Fruit fly (Drosophila melanogaster): ENCODE measurements around the gene pinta.
A peak's percentile ranks its signal among the peaks of the same experiment; 100 is the strongest.

Gene pinta

DNA sequence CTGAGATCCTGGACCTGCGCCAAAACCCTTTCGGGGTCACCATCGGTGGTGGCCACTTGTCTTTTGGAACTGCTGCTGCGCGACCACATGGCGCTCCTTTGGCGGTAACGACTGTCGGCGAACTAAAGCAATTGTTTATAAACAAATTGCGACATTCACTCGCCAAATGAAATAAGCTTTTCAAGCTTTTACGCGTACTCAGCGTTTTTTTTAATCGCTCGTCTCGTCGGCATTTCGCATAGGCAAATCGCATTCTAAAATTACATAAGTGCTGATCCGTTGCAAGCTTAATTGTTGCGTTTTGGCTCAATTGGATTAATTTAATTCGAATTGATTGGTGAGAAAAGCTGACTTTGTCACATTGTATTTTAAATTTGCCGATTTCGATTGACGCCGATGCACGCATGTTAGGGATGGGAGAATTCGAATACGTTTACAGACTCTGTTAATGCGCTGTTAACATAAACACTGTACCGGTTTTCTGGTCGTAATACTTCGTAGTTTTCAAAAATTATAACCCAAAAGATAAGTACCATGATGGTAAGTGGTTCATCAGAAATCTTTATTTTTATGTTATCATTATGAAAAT, at the start of gene pinta:
Gene pinta, minus strand, starts transcription at position 328 of the 589 bp plus-strand sequence.
- no peak for TF ChIP-seq CG8089 (GFP tag; optimal IDR thresholded peaks at IDR 0.05)
- TF ChIP-seq CG4730 (GFP tag; IDR thresholded peaks at IDR 0.05): no peak
- TF ChIP-seq CG6254 (GFP tag; optimal IDR thresholded peaks at IDR 0.05): no peak
- TF ChIP-seq CG4360 (GFP tag; IDR thresholded peaks at IDR 0.05): peak; percentile 27; the same call in 1 of the 2 replicates
- no peak for TF ChIP-seq CG7987 (GFP tag; optimal IDR thresholded peaks at IDR 0.05)
- TF ChIP-seq CG9437 (GFP tag; optimal IDR thresholded peaks at IDR 0.05): peak; percentile 91
- no peak for TF ChIP-seq pan (optimal IDR thresholded peaks at IDR 0.05)
- TF ChIP-seq pan (GFP tag; optimal IDR thresholded peaks at IDR 0.05 in 1 of 2, IDR thresholded peaks at IDR 0.05 in 1 of 2): no peak
- TF ChIP-seq az2 (GFP tag; optimal IDR thresholded peaks at IDR 0.05): no peak
- no peak for TF ChIP-seq CG15073 (GFP tag; optimal IDR thresholded peaks at IDR 0.05)
- no peak for TF ChIP-seq CG13775 (GFP tag; optimal IDR thresholded peaks at IDR 0.05)
- TF ChIP-seq CG8388 (GFP tag; optimal IDR thresholded peaks at IDR 0.05): no peak
- no peak for TF ChIP-seq CG10431 (GFP tag; optimal IDR thresholded peaks at IDR 0.05)
- TF ChIP-seq Dp (GFP tag; optimal IDR thresholded peaks at IDR 0.05): peak; percentile 21
- TF ChIP-seq C15 (GFP tag; IDR thresholded peaks at IDR 0.05): no peak
- TF ChIP-seq CG4282 (GFP tag; optimal IDR thresholded peaks at IDR 0.05): no peak
- no peak for TF ChIP-seq Ets97D (GFP tag; optimal IDR thresholded peaks at IDR 0.05)
- no peak for TF ChIP-seq yki (optimal IDR thresholded peaks at IDR 0.05)
- no peak for TF ChIP-seq CG17802 (tag; optimal IDR thresholded peaks at IDR 0.05)
- TF ChIP-seq tgo (GFP tag; IDR thresholded peaks at IDR 0.05): no peak; the same call in 2 of the 3 replicates
- TF ChIP-seq ab (GFP tag; optimal IDR thresholded peaks at IDR 0.05): no peak
- no peak for TF ChIP-seq Hr39 (optimal IDR thresholded peaks at IDR 0.05)
- no peak for TF ChIP-seq dpn (GFP tag; optimal IDR thresholded peaks at IDR 0.05)
- no peak for TF ChIP-seq CG30403 (GFP tag; optimal IDR thresholded peaks at IDR 0.05)
- TF ChIP-seq Stat92E (GFP tag; optimal IDR thresholded peaks at IDR 0.05): no peak
- no peak for TF ChIP-seq Asciz (GFP tag; optimal IDR thresholded peaks at IDR 0.05)
- no peak for TF ChIP-seq nau (GFP tag; optimal IDR thresholded peaks at IDR 0.05)
- no peak for TF ChIP-seq Hr3 (GFP tag; optimal IDR thresholded peaks at IDR 0.05)
- no peak for TF ChIP-seq tup (GFP tag; optimal IDR thresholded peaks at IDR 0.05)
- TF ChIP-seq prd (optimal IDR thresholded peaks at IDR 0.05): no peak
- no peak for TF ChIP-seq prd (GFP tag; IDR thresholded peaks at IDR 0.05)
- peak; percentile 31; the same call in 1 of the 2 replicates for TF ChIP-seq Scr (GFP tag; IDR thresholded peaks at IDR 0.05; ENCODE audit: partially characterized antibody)
- no peak for TF ChIP-seq BtbVII (GFP tag; optimal IDR thresholded peaks at IDR 0.05)
- no peak for TF ChIP-seq CG34376 (GFP tag; optimal IDR thresholded peaks at IDR 0.05)
- TF ChIP-seq Chrac-16 (GFP tag; optimal IDR thresholded peaks at IDR 0.05): no peak
- TF ChIP-seq Oaz (GFP tag; IDR thresholded peaks at IDR 0.05): no peak
- no peak for TF ChIP-seq bsh (GFP tag; optimal IDR thresholded peaks at IDR 0.05)
- TF ChIP-seq Optix (GFP tag; IDR thresholded peaks at IDR 0.05): no peak
- TF ChIP-seq CG18011 (GFP tag; optimal IDR thresholded peaks at IDR 0.05): no peak
- no peak for TF ChIP-seq CG18262 (tag; optimal IDR thresholded peaks at IDR 0.05)
- TF ChIP-seq HLH3B (GFP tag; IDR thresholded peaks at IDR 0.05): no peak
- no peak for TF ChIP-seq CG14667 (GFP tag; IDR thresholded peaks at IDR 0.05)
- TF ChIP-seq Atf6 (GFP tag; IDR thresholded peaks at IDR 0.05): no peak
- TF ChIP-seq CG12769 (tag; optimal IDR thresholded peaks at IDR 0.05): no peak
- no peak for TF ChIP-seq gt (GFP tag; IDR thresholded peaks at IDR 0.05)
- TF ChIP-seq CG13624 (GFP tag; optimal IDR thresholded peaks at IDR 0.05): no peak
- TF ChIP-seq Spps (tag; optimal IDR thresholded peaks at IDR 0.05): no peak
- no peak for TF ChIP-seq vfl (GFP tag; optimal IDR thresholded peaks at IDR 0.05)
- no peak for TF ChIP-seq trh (GFP tag; optimal IDR thresholded peaks at IDR 0.05)
- TF ChIP-seq CG33557 (GFP tag; optimal IDR thresholded peaks at IDR 0.05): no peak
- no peak for TF ChIP-seq danr (GFP tag; IDR thresholded peaks at IDR 0.05)
- no peak for TF ChIP-seq CG32767 (GFP tag; IDR thresholded peaks at IDR 0.05)
- no peak for TF ChIP-seq Sin3A (optimal IDR thresholded peaks at IDR 0.05)
